Worm (Caenorhabditis elegans) whole organism, L3 larva: ENCODE data around the gene bath-24.

ENCODE experiments used
- mml-1 ChIP-seq: fragments of 150-350 bp; sonication (generic microtip); optimal IDR thresholded peaks from 3 replicates; lab custom pipeline; 2014; ENCODE audit warnings: missing biosample characterization, missing genetic modification characterization
- nfya-1 ChIP-seq: sonication (generic microtip); optimal IDR thresholded peaks from 2 replicates; lab custom pipeline; 2017; ENCODE audit warnings: missing genetic modification characterization, mild to moderate bottlenecking, missing compliant biosample characterization, antibody characterized with exemption, moderate library complexity; ENCODE audit not compliant: insufficient read depth
- nhr-28 ChIP-seq: fragments of 150-350 bp; optimal IDR thresholded peaks from 2 replicates; lab custom pipeline; 2014; ENCODE audit warnings: missing biosample characterization, missing genetic modification characterization
- snpc-4 ChIP-seq: fragments of 150-350 bp; optimal IDR thresholded peaks from 2 replicates; lab custom pipeline; 2014; ENCODE audit warnings: missing biosample characterization, missing genetic modification characterization
- unc-62 ChIP-seq: fragments of 150-350 bp; sonication (generic microtip); optimal IDR thresholded peaks from 4 replicates; lab custom pipeline; 2014; ENCODE audit warnings: missing biosample characterization, missing genetic modification reagents, missing genetic modification characterization

ce11 chrII:2087206-2087605 is 41.8 kb upstream of the bath-24 start:
- TF ChIP-seq nhr-28 (tag; lab: Kevin White, UChicago), result no peak
- TF ChIP-seq snpc-4 (tag; lab: Kevin White, UChicago), result no peak
- TF ChIP-seq mml-1 (tag; lab: Kevin White, UChicago), result no peak
- no peak for TF ChIP-seq unc-62 (GFP tag; lab: Kevin White, UChicago)
- no peak for TF ChIP-seq nfya-1
